Worm (Caenorhabditis elegans) whole organism, early embryonic: ENCODE results near the gene T22C8.4.

Experiments used
- B0310.2 ChIP-seq: sonication (generic microtip); optimal IDR thresholded peaks from 2 replicates; lab custom pipeline; 2016; ENCODE audit warnings: mild to moderate bottlenecking, missing genetic modification characterization, missing compliant biosample characterization
- F13C5.2 ChIP-seq: sonication (generic microtip); optimal IDR thresholded peaks from 2 replicates; lab custom pipeline; 2017; ENCODE audit warnings: mild to moderate bottlenecking, missing genetic modification characterization, inconsistent platforms, missing compliant biosample characterization
- aly-1 ChIP-seq: sonication (generic microtip); optimal IDR thresholded peaks from 2 replicates; lab custom pipeline; 2016; ENCODE audit warnings: missing genetic modification characterization, missing compliant biosample characterization
- ama-1 ChIP-seq: fragments of 150-350 bp; optimal IDR thresholded peaks from 2 replicates; lab custom pipeline; 2014
- ceh-13 ChIP-seq: fragments of 200-800 bp; sonication (Bioruptor generic); optimal IDR thresholded peaks from 2 replicates; lab custom pipeline; 2018; ENCODE audit warnings: mild to moderate bottlenecking, missing genetic modification characterization, missing compliant biosample characterization
- ceh-36 ChIP-seq: sonication (generic microtip); optimal IDR thresholded peaks from 2 replicates; lab custom pipeline; 2016; ENCODE audit warnings: missing genetic modification characterization, inconsistent platforms, missing compliant biosample characterization
- ets-7 ChIP-seq: sonication (generic microtip); optimal IDR thresholded peaks from 2 replicates; lab custom pipeline; 2016; ENCODE audit warnings: missing genotype, missing genetic modification characterization, missing compliant biosample characterization
- flt-1 ChIP-seq: fragments of 200-800 bp; sonication (Bioruptor generic); IDR thresholded peaks from 2 replicates; pipeline ENCODE4 v1.3.6; 2022; ENCODE audit warnings: missing genetic modification characterization, missing compliant biosample characterization
- hmbx-1 ChIP-seq: sonication (generic microtip); optimal IDR thresholded peaks from 2 replicates; lab custom pipeline; 2016; ENCODE audit warnings: mild to moderate bottlenecking, missing genetic modification characterization, missing compliant biosample characterization
- hmg-4 ChIP-seq: fragments of 200-800 bp; sonication (Bioruptor generic); optimal IDR thresholded peaks from 2 replicates; lab custom pipeline; 2018; ENCODE audit warnings: mild to moderate bottlenecking, missing genetic modification characterization, missing compliant biosample characterization
- hnd-1 ChIP-seq: sonication (generic microtip); optimal IDR thresholded peaks from 2 replicates; lab custom pipeline; 2016; ENCODE audit warnings: missing genetic modification characterization, missing compliant biosample characterization
- pes-1 ChIP-seq: fragments of 200-800 bp; sonication (Bioruptor generic); IDR thresholded peaks from 2 replicates; pipeline ENCODE4 v1.3.6; 2022; ENCODE audit warnings: missing genetic modification reagents, missing genetic modification characterization, missing compliant biosample characterization
- scrt-1 ChIP-seq: fragments of 200-800 bp; sonication (Bioruptor generic); IDR thresholded peaks from 2 replicates; pipeline ENCODE4 v1.3.6; 2022; ENCODE audit warnings: missing genetic modification characterization, missing compliant biosample characterization
- sea-1 ChIP-seq: fragments of 200-800 bp; sonication (Bioruptor generic); conservative IDR thresholded peaks from 2 replicates; pipeline ENCODE4 v1.3.6; 2022; ENCODE audit warnings: missing genetic modification characterization, missing compliant biosample characterization
- tbx-11 ChIP-seq: fragments of 200-800 bp; sonication (Bioruptor generic); IDR thresholded peaks from 2 replicates; pipeline ENCODE4 v1.3.6; 2022; ENCODE audit warnings: missing genetic modification characterization, missing compliant biosample characterization
- tbx-37 ChIP-seq: fragments of 200-800 bp; sonication (Bioruptor generic); conservative IDR thresholded peaks from 2 replicates; pipeline ENCODE4 v1.3.6; 2022; ENCODE audit warnings: missing genetic modification reagents, missing genetic modification characterization, missing compliant biosample characterization
- tra-4 ChIP-seq: sonication (generic microtip); optimal IDR thresholded peaks from 2 replicates; lab custom pipeline; 2017; ENCODE audit warnings: missing genetic modification characterization, missing compliant biosample characterization

Gene T22C8.4

ce11 chrII:8607662-8608061 is 15.6 kb downstream of the T22C8.4 start, which contains the start of gene F28C6.10:
Gene F28C6.10 (plus strand): TSS chrII:8607962.
- no peak for TF ChIP-seq ets-7

ce11 chrII:8606549-8606948 is 16.7 kb downstream of the T22C8.4 start, which contains the start of gene F28C6.8:
Gene F28C6.8 (plus strand): TSS chrII:8606849.
- TF ChIP-seq scrt-1 (GFP tag; lab: Robert Waterston, UW) = no peak
- no peak for TF ChIP-seq flt-1 (GFP tag; lab: Robert Waterston, UW)
- no peak for TF ChIP-seq ets-7
- TF ChIP-seq ama-1 = no peak
- TF ChIP-seq tra-4 (tag; lab: Kevin White, UChicago) = no peak
- TF ChIP-seq pes-1 (GFP tag; lab: Robert Waterston, UW) = no peak
- TF ChIP-seq hnd-1 = no peak
- TF ChIP-seq sea-1 = no peak
- TF ChIP-seq ceh-13 = no peak
- no peak for TF ChIP-seq tbx-11 (GFP tag; lab: Robert Waterston, UW)

ce11 chrII:8603567-8604359 is 19.5 kb downstream of the T22C8.4 start, which contains the start of gene suf-1:
Gene suf-1 (plus strand): TSS chrII:8603846.
- TF ChIP-seq tbx-37 (GFP tag; lab: Robert Waterston, UW) (no peak), tbx-11 (GFP tag; lab: Robert Waterston, UW) (no peak), ama-1 (peak; percentile 71), hmbx-1 (no peak)

- TF ChIP-seq flt-1 (GFP tag; lab: Robert Waterston, UW) (no peak), tbx-11 (GFP tag; lab: Robert Waterston, UW) (no peak), tbx-37 (GFP tag; lab: Robert Waterston, UW) (no peak), hnd-1 (no peak), hmg-4 (GFP tag; lab: Kevin White, UChicago) (no peak), hmbx-1 (no peak), B0310.2 (no peak), ceh-36 (no peak), scrt-1 (GFP tag; lab: Robert Waterston, UW) (no peak), aly-1 (no peak), pes-1 (GFP tag; lab: Robert Waterston, UW) (no peak), tra-4 (tag; lab: Kevin White, UChicago) (no peak)
Observed at ce11 chrII:8602337-8602944, 20.9 kb downstream of the T22C8.4 start, which contains the start of the genes cpf-1 and rpl-26. Gene cpf-1 (minus strand): TSS chrII:8602440. Gene rpl-26 (plus strand): TSS chrII:8602785.

ce11 chrII:8600165-8600564 is 23.1 kb downstream of the T22C8.4 start, which contains the start of gene pigg-1:
Gene pigg-1 (minus strand): TSS chrII:8600265.
- TF ChIP-seq ets-7 = no peak
- no peak for TF ChIP-seq hmbx-1
- TF ChIP-seq scrt-1 (GFP tag; lab: Robert Waterston, UW) = no peak
- no peak for TF ChIP-seq B0310.2
- no peak for TF ChIP-seq ceh-36
- TF ChIP-seq ama-1 = no peak
- no peak for TF ChIP-seq ceh-13
- no peak for TF ChIP-seq pes-1 (GFP tag; lab: Robert Waterston, UW)
- no peak for TF ChIP-seq flt-1 (GFP tag; lab: Robert Waterston, UW)
- TF ChIP-seq tra-4 (tag; lab: Kevin White, UChicago) = no peak
- TF ChIP-seq aly-1 = no peak

ce11 chrII:8599214-8599613 is 24.1 kb downstream of the T22C8.4 start, which contains the start of gene F28C6.5:
Gene F28C6.5 (plus strand): TSS chrII:8599514.
- TF ChIP-seq hnd-1 (no peak), ama-1 (no peak), scrt-1 (GFP tag; lab: Robert Waterston, UW) (no peak), ceh-36 (no peak), sea-1 (no peak), pes-1 (GFP tag; lab: Robert Waterston, UW) (no peak), ets-7 (no peak), B0310.2 (no peak), tra-4 (tag; lab: Kevin White, UChicago) (no peak)

ce11 chrII:8593840-8594625 is 29.3 kb downstream of the T22C8.4 start, which contains the start of gene aptf-3:
Gene aptf-3 (plus strand): TSS chrII:8594190.
- TF ChIP-seq tbx-11 (GFP tag; lab: Robert Waterston, UW) (no peak), ceh-13 (no peak), hmbx-1 (no peak), hnd-1 (no peak), sea-1 (no peak), B0310.2 (no peak), flt-1 (GFP tag; lab: Robert Waterston, UW) (no peak), F13C5.2 (tag; lab: Kevin White, UChicago) (no peak), scrt-1 (GFP tag; lab: Robert Waterston, UW) (no peak), ets-7 (no peak), ama-1 (no peak), aly-1 (no peak), tbx-37 (GFP tag; lab: Robert Waterston, UW) (no peak), pes-1 (GFP tag; lab: Robert Waterston, UW) (no peak)

- TF ChIP-seq hnd-1 (no peak), hmbx-1 (no peak), hmg-4 (GFP tag; lab: Kevin White, UChicago) (no peak), F13C5.2 (tag; lab: Kevin White, UChicago) (no peak), ceh-13 (no peak), flt-1 (GFP tag; lab: Robert Waterston, UW) (no peak), tra-4 (tag; lab: Kevin White, UChicago) (no peak)
Observed at ce11 chrII:8590684-8591083, 32.6 kb downstream of the T22C8.4 start, which contains the start of gene aptf-4. Gene aptf-4 (plus strand): TSS chrII:8590984.
